Worm (Caenorhabditis elegans) whole organism, L4 larva: ENCODE measurements around the gene btb-20.

Source experiments
- F10B5.3 ChIP-seq: sonication (generic microtip); optimal IDR thresholded peaks from 2 replicates; lab custom pipeline; 2016; ENCODE audit warnings: mild to moderate bottlenecking, missing genetic modification characterization, missing compliant biosample characterization
- F44E2.7 ChIP-seq: fragments of 200-800 bp; sonication (Bioruptor generic); IDR thresholded peaks from 2 replicates; pipeline ENCODE4 v2.1.2; 2022; ENCODE audit warnings: missing genetic modification characterization, missing compliant biosample characterization
- F49E8.2 ChIP-seq: sonication (generic microtip); optimal IDR thresholded peaks from 2 replicates; lab custom pipeline; 2016; ENCODE audit warnings: missing compliant biosample characterization, mild to moderate bottlenecking, missing genetic modification characterization, borderline replicate concordance
- R02D3.7 ChIP-seq: fragments of 150-350 bp; sonication (generic microtip); optimal IDR thresholded peaks from 3 replicates; lab custom pipeline; 2014; ENCODE audit warnings: missing biosample characterization, missing genetic modification characterization
- T26A8.4 ChIP-seq: fragments of 200-800 bp; sonication (Bioruptor generic); IDR thresholded peaks from 2 replicates; pipeline ENCODE4 v1.3.6; 2022; ENCODE audit warnings: missing genetic modification characterization, missing compliant biosample characterization
- Y48G9A.11 ChIP-seq: fragments of 200-800 bp; sonication (Bioruptor generic); IDR thresholded peaks from 2 replicates; pipeline ENCODE4 v1.3.6; 2022; ENCODE audit warnings: missing genetic modification reagents, missing genetic modification characterization, missing compliant biosample characterization
- ZK337.2 ChIP-seq: fragments of 200-800 bp; sonication (Bioruptor generic); IDR thresholded peaks from 2 replicates; pipeline ENCODE4 v1.3.6; 2022; ENCODE audit warnings: missing genetic modification reagents, missing genetic modification characterization, missing compliant biosample characterization
- aha-1 ChIP-seq: fragments of 150-350 bp; peaks from one replicate; lab custom pipeline; 2014; ENCODE audit warnings: missing biosample characterization, missing genetic modification characterization
- ama-1 ChIP-seq: fragments of 150-350 bp; optimal IDR thresholded peaks from 2 replicates; lab custom pipeline; 2014; ENCODE audit warnings: inconsistent platforms, mixed read lengths
- attf-4 ChIP-seq: sonication (generic microtip); optimal IDR thresholded peaks from 3 replicates; lab custom pipeline; 2017; ENCODE audit warnings: missing biosample characterization, missing genetic modification characterization
- ceh-20 ChIP-seq: fragments of 200-800 bp; sonication (Bioruptor generic); IDR thresholded peaks from 2 replicates; pipeline ENCODE4 v1.3.6; 2022; ENCODE audit warnings: missing genetic modification reagents, missing genetic modification characterization, missing compliant biosample characterization
- ceh-44 ChIP-seq: fragments of 200-800 bp; sonication (Bioruptor generic); IDR thresholded peaks from 2 replicates; pipeline ENCODE4 v1.3.6; 2022; ENCODE audit warnings: missing genetic modification reagents, missing genetic modification characterization, missing compliant biosample characterization
- ceh-62 ChIP-seq: sonication (generic microtip); optimal IDR thresholded peaks from 2 replicates; lab custom pipeline; 2017; ENCODE audit warnings: missing biosample characterization, missing genetic modification characterization
- ceh-82 ChIP-seq: sonication (generic microtip); optimal IDR thresholded peaks from 2 replicates; lab custom pipeline; 2017; ENCODE audit warnings: missing biosample characterization, missing genetic modification characterization
- daf-12 ChIP-seq: fragments of 150-350 bp; optimal IDR thresholded peaks from 2 replicates; lab custom pipeline; 2014; ENCODE audit warnings: missing biosample characterization, missing genetic modification reagents, missing genetic modification characterization
- daf-19 ChIP-seq: fragments of 200-800 bp; sonication (Bioruptor generic); conservative IDR thresholded peaks from 2 replicates; pipeline ENCODE4 v1.3.6; 2022; ENCODE audit warnings: missing genetic modification characterization, missing compliant biosample characterization
- dmd-6 ChIP-seq: fragments of 200-800 bp; sonication (Bioruptor generic); IDR thresholded peaks from 2 replicates; pipeline ENCODE4 v1.3.6; 2022; ENCODE audit warnings: missing genetic modification reagents, missing genetic modification characterization, missing compliant biosample characterization
- dmd-8 ChIP-seq: fragments of 200-800 bp; sonication (Bioruptor generic); IDR thresholded peaks from 2 replicates; pipeline ENCODE4 v1.3.6; 2022; ENCODE audit warnings: missing genetic modification characterization, missing compliant biosample characterization
- dmd-9 ChIP-seq: fragments of 200-800 bp; sonication (Bioruptor generic); IDR thresholded peaks from 2 replicates; pipeline ENCODE4 v1.3.6; 2022; ENCODE audit warnings: missing genetic modification reagents, missing genetic modification characterization, missing compliant biosample characterization
- dpl-1 ChIP-seq: fragments of 150-350 bp; optimal IDR thresholded peaks from 2 replicates; lab custom pipeline; 2014; ENCODE audit warnings: missing biosample characterization, missing genetic modification reagents, missing genetic modification characterization
- egl-43 ChIP-seq: fragments of 200-800 bp; sonication (Bioruptor generic); IDR thresholded peaks from 2 replicates; pipeline ENCODE4 v1.3.6; 2022; ENCODE audit warnings: missing genetic modification reagents, missing genetic modification characterization, missing compliant biosample characterization
- fkh-10 ChIP-seq: fragments of 150-350 bp; optimal IDR thresholded peaks from 2 replicates; lab custom pipeline; 2014; ENCODE audit warnings: missing biosample characterization, missing genetic modification reagents, missing genetic modification characterization
- hif-1 ChIP-seq, 2 experiments: sonication (generic microtip); optimal IDR thresholded peaks; 2 replicates each; lab custom pipeline; 2016 to 2017; ENCODE audit warnings: missing compliant biosample characterization in 2 of 2, missing genetic modification characterization in 2 of 2, missing genetic modification reagents in 2 of 2, missing genotype in 2 of 2, mild to moderate bottlenecking in 1 of 2
- jun-1 ChIP-seq: fragments of 150-350 bp; optimal IDR thresholded peaks from 2 replicates; lab custom pipeline; 2014; ENCODE audit warnings: missing biosample characterization, missing genetic modification reagents, missing genetic modification characterization
- lin-13 ChIP-seq: fragments of 150-350 bp; optimal IDR thresholded peaks from 2 replicates; lab custom pipeline; 2014; ENCODE audit warnings: missing biosample characterization, missing genetic modification reagents, missing genetic modification characterization
- madf-9 ChIP-seq: fragments of 200-800 bp; sonication (Bioruptor generic); conservative IDR thresholded peaks from 2 replicates; pipeline ENCODE4 v1.3.6; 2022; ENCODE audit warnings: missing genetic modification reagents, missing genetic modification characterization, missing compliant biosample characterization
- mdl-1 ChIP-seq, 2 experiments: fragments of 150-350 bp in 1 of 2; sonication (generic microtip) in 1 of 2; optimal IDR thresholded peaks; 2 replicates each; lab custom pipeline; 2014 to 2017; ENCODE audit warnings: missing biosample characterization in 2 of 2, missing genetic modification characterization in 2 of 2
- mes-2 ChIP-seq: sonication (generic microtip); optimal IDR thresholded peaks from 2 replicates; lab custom pipeline; 2016; ENCODE audit warnings: missing genotype, mild to moderate bottlenecking, missing genetic modification characterization, missing compliant biosample characterization; ENCODE audit not compliant: poor library complexity, severe bottlenecking
- mxl-3 ChIP-seq: fragments of 200-800 bp; sonication (Bioruptor generic); optimal IDR thresholded peaks from 2 replicates; lab custom pipeline; 2018; ENCODE audit warnings: mild to moderate bottlenecking, missing genetic modification characterization, missing compliant biosample characterization
- nhr-10 ChIP-seq: fragments of 150-350 bp; optimal IDR thresholded peaks from 2 replicates; lab custom pipeline; 2014; ENCODE audit warnings: missing biosample characterization, missing genetic modification characterization
- nhr-102 ChIP-seq: sonication (generic microtip); optimal IDR thresholded peaks from 2 replicates; lab custom pipeline; 2016; ENCODE audit warnings: mild to moderate bottlenecking, missing genetic modification characterization, moderate library complexity, missing compliant biosample characterization
- nhr-28 ChIP-seq: fragments of 150-350 bp; optimal IDR thresholded peaks from 2 replicates; lab custom pipeline; 2014; ENCODE audit warnings: missing biosample characterization, missing genetic modification characterization
- nhr-41 ChIP-seq: fragments of 200-800 bp; sonication (Bioruptor generic); IDR thresholded peaks from 2 replicates; pipeline ENCODE4 v1.3.6; 2022; ENCODE audit warnings: missing genetic modification reagents, missing genetic modification characterization, missing compliant biosample characterization
- nhr-42 ChIP-seq: fragments of 200-800 bp; sonication (Bioruptor generic); IDR thresholded peaks from 2 replicates; pipeline ENCODE4 v1.3.6; 2022; ENCODE audit warnings: missing genetic modification characterization, missing compliant biosample characterization
- nhr-77 ChIP-seq: fragments of 150-350 bp; optimal IDR thresholded peaks from 2 replicates; lab custom pipeline; 2014; ENCODE audit warnings: missing biosample characterization, missing genetic modification characterization
- pqm-1 ChIP-seq: sonication (generic microtip); optimal IDR thresholded peaks from 2 replicates; lab custom pipeline; 2017; ENCODE audit warnings: missing biosample characterization, missing genetic modification characterization
- rbr-2 ChIP-seq: sonication (generic microtip); optimal IDR thresholded peaks from 2 replicates; lab custom pipeline; 2016; ENCODE audit warnings: missing genotype, missing genetic modification characterization, missing compliant biosample characterization
- sdz-12 ChIP-seq: fragments of 200-800 bp; sonication (Bioruptor generic); optimal IDR thresholded peaks from 2 replicates; lab custom pipeline; 2018; ENCODE audit warnings: mild to moderate bottlenecking, missing genetic modification characterization, missing compliant biosample characterization
- set-16 ChIP-seq: fragments of 200-800 bp; sonication (Bioruptor generic); IDR thresholded peaks from 2 replicates; pipeline ENCODE4 v1.3.6; 2022; ENCODE audit warnings: missing genetic modification reagents, missing genetic modification characterization, missing compliant biosample characterization
- snpc-1.2 ChIP-seq: fragments of 200-800 bp; sonication (Bioruptor generic); IDR thresholded peaks from 2 replicates; pipeline ENCODE4 v1.3.6; 2022; ENCODE audit warnings: missing genetic modification reagents, missing genetic modification characterization, missing compliant biosample characterization
- tag-97 ChIP-seq: fragments of 200-800 bp; sonication (Bioruptor generic); IDR thresholded peaks from 2 replicates; pipeline ENCODE4 v1.3.6; 2022; ENCODE audit warnings: missing genetic modification characterization, missing compliant biosample characterization
- unc-130 ChIP-seq: sonication (generic microtip); optimal IDR thresholded peaks from 2 replicates; lab custom pipeline; 2016; ENCODE audit warnings: missing genetic modification reagents, missing genetic modification characterization, missing compliant biosample characterization
- unc-39 ChIP-seq: sonication (generic microtip); optimal IDR thresholded peaks from 2 replicates; lab custom pipeline; 2017; ENCODE audit warnings: missing biosample characterization, missing genetic modification characterization
- unc-62 ChIP-seq, 3 experiments: fragments of 150-350 bp in 1 of 3; sonication (generic microtip); optimal IDR thresholded peaks in 2 of 3; peaks in 1 of 3; 1 replicate in 1 of 3; 2 replicates in 2 of 3; lab custom pipeline; 2014 to 2017; ENCODE audit warnings: missing biosample characterization in 3 of 3, missing genetic modification characterization in 3 of 3, missing genetic modification reagents in 3 of 3, missing genotype in 1 of 3
- vab-7 ChIP-seq: fragments of 200-800 bp; sonication (Bioruptor generic); IDR thresholded peaks from 2 replicates; pipeline ENCODE4 v1.3.6; 2022; ENCODE audit warnings: missing genetic modification reagents, missing genetic modification characterization, missing compliant biosample characterization

The btb-20 gene

ce11 chrII:14488661-14489060, 34.7 kb downstream of the btb-20 start, which contains the start of gene usp-14 (continued):
- TF ChIP-seq dmd-9 (GFP tag; lab: Robert Waterston, UW) (no peak), dmd-6 (GFP tag; lab: Robert Waterston, UW) (peak; percentile 53), hif-1 (tag; optimal IDR thresholded peaks at IDR 0.05; lab: Kevin White, UChicago) (peak in 1 of 2 experiments; percentile 71), mes-2 (peak; percentile 81), sdz-12 (GFP tag; lab: Kevin White, UChicago) (no peak), daf-12 (tag; lab: Kevin White, UChicago) (no peak), jun-1 (tag; lab: Kevin White, UChicago) (no peak), nhr-42 (GFP tag; lab: Robert Waterston, UW) (peak; percentile 80), aha-1 (peak; percentile 98), unc-39 (no peak), fkh-10 (GFP tag; lab: Kevin White, UChicago) (peak; percentile 21), tag-97 (GFP tag; lab: Robert Waterston, UW) (no peak), vab-7 (0 out of 2 replicates have a peak, but pooled peaks have one; percentile 16), ceh-20 (GFP tag; lab: Robert Waterston, UW) (peak; percentile 28; the same call in 1 of the 2 replicates)

- peak in 1 of 2 experiments; percentile 91 for TF ChIP-seq unc-62 (GFP tag; optimal IDR thresholded peaks at IDR 0.05 in 1 of 2; lab: Kevin White, UChicago)
- no peak for TF ChIP-seq unc-62 (tag; optimal IDR thresholded peaks at IDR 0.05; lab: Kevin White, UChicago)
- no peak for TF ChIP-seq nhr-41
- no peak for TF ChIP-seq jun-1 (tag; lab: Kevin White, UChicago)
- TF ChIP-seq, all 104 proteins: peak for 1
Observed at ce11 chrII:14483813-14484212, 39.5 kb downstream of the btb-20 start.

DNA sequence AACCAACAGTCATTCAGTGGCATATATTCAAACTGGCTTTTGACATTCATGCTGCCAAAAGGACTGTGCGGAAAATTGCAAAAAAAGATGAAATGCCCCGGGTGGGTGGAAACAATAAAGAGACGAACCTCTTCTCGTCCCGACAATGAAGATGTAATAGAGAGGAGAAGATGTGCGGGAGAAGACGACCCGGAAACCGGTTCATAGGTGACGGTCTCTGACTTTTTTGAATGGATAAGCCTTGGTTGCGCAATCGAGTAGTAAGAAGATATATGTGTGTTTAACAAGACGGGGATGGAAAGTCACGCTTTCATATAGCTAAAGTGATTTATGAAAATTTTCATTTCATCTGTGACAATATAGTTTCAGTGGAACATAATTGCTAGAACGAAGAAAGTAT, 42.5 kb downstream of the btb-20 start:
- no peak for TF ChIP-seq ceh-62 (tag; lab: Kevin White, UChicago)
- peak; percentile 17 for TF ChIP-seq nhr-28 (tag; lab: Kevin White, UChicago)
- no peak for TF ChIP-seq mxl-3 (GFP tag; lab: Kevin White, UChicago)

DNA sequence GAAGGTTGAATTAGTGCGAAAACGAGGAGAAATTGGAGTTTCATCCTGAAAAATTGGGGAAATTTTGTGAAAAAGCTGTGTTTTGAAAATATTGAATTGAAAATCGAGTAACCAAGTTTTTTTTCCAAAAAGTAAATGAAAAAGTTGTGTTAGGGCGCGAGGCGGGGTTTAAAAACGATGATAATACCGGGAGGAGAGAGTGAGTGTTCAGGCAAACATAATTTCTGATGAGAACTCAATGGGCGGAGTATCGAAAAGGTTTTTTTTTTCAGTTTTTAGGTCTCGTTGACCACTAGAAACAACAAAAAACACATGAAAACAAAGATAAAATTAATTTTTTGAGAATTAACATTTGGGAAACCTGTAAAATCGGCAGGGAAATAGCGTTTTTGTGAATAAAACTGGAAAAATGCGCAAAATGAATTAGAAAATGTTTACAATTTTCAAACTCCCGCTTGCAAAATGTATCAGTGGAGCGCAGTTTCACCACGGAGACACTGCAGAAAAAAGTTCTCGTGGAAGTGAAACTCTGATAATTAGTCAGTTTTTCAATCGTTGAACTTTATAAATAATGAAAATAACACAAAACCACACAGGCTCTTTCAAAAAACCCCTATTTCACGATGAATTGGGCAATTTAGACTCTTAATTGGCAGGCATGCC, 43.6 kb downstream of the btb-20 start, which contains the start of gene C13B4.1:
Gene C13B4.1, minus strand, starts transcription at position 51 of the 663 bp plus-strand sequence.
- TF ChIP-seq nhr-77 (tag; lab: Kevin White, UChicago), result no peak
- TF ChIP-seq pqm-1, result no peak
- no peak for TF ChIP-seq sdz-12 (GFP tag; lab: Kevin White, UChicago)
- TF ChIP-seq dmd-9 (GFP tag; lab: Robert Waterston, UW), result no peak
- no peak for TF ChIP-seq R02D3.7
- TF ChIP-seq dmd-6 (GFP tag; lab: Robert Waterston, UW), result no peak
- no peak for TF ChIP-seq ceh-82
- no peak for TF ChIP-seq daf-19
- TF ChIP-seq dpl-1 (GFP tag; lab: Kevin White, UChicago), result peak; percentile 23
- TF ChIP-seq rbr-2 (tag; lab: Kevin White, UChicago), result no peak
- no peak for TF ChIP-seq set-16 (GFP tag; lab: Robert Waterston, UW)
- TF ChIP-seq F49E8.2 (tag; lab: Kevin White, UChicago), result peak; percentile 68
- no peak for TF ChIP-seq nhr-10 (tag; lab: Kevin White, UChicago)
- no peak for TF ChIP-seq F10B5.3
- TF ChIP-seq nhr-42 (GFP tag; lab: Robert Waterston, UW), result no peak
- TF ChIP-seq Y48G9A.11 (GFP tag; lab: Robert Waterston, UW), result peak; percentile 48; the same call in 1 of the 2 replicates
- TF ChIP-seq attf-4 (tag; lab: Kevin White, UChicago), result no peak
- no peak for TF ChIP-seq madf-9 (GFP tag; lab: Robert Waterston, UW)
- TF ChIP-seq T26A8.4 (GFP tag; lab: Robert Waterston, UW), result no peak
- TF ChIP-seq aha-1, result peak; percentile 46
- no peak for TF ChIP-seq dmd-8
- 0 out of 2 replicates have a peak, but pooled peaks have one; percentile 47 for TF ChIP-seq snpc-1.2 (GFP tag; lab: Robert Waterston, UW)
- no peak for TF ChIP-seq mdl-1 (tag; optimal IDR thresholded peaks at IDR 0.05; lab: Kevin White, UChicago)
- no peak for TF ChIP-seq lin-13 (GFP tag; lab: Kevin White, UChicago)
- no peak for TF ChIP-seq nhr-102
- no peak for TF ChIP-seq ama-1 (lab: Kevin White, UChicago)
- no peak for TF ChIP-seq ZK337.2 (GFP tag; lab: Robert Waterston, UW)
- peak; percentile 52 for TF ChIP-seq unc-130 (GFP tag; lab: Kevin White, UChicago)
- no peak for TF ChIP-seq F44E2.7
- 0 out of 2 replicates have a peak, but pooled peaks have one; percentile 9 for TF ChIP-seq ceh-44 (GFP tag; lab: Robert Waterston, UW)
- TF ChIP-seq egl-43 (GFP tag; lab: Robert Waterston, UW), result no peak
